Worm (Caenorhabditis elegans) whole organism, late embryonic: ENCODE measurements around the gene cwn-2.

Experiments
- C38D4.7 ChIP-seq: fragments of 200-800 bp; sonication (Bioruptor generic); optimal IDR thresholded peaks from 2 replicates; lab custom pipeline; 2018; ENCODE audit warnings: mild to moderate bottlenecking, missing genetic modification characterization, moderate library complexity, missing compliant biosample characterization
- K02D7.2 ChIP-seq: sonication (generic microtip); optimal IDR thresholded peaks from 2 replicates; lab custom pipeline; 2017; ENCODE audit warnings: mild to moderate bottlenecking, missing genetic modification characterization, missing compliant biosample characterization
- K09A11.1 ChIP-seq: sonication (generic microtip); optimal IDR thresholded peaks from 2 replicates; lab custom pipeline; 2017; ENCODE audit warnings: antibody characterized with exemption, mild to moderate bottlenecking, missing genetic modification characterization, missing compliant biosample characterization; ENCODE audit not compliant: insufficient read depth
- Y22D7AL.16 ChIP-seq: sonication (generic microtip); optimal IDR thresholded peaks from 2 replicates; lab custom pipeline; 2016; ENCODE audit warnings: missing genetic modification characterization, missing compliant biosample characterization
- ahr-1 ChIP-seq: sonication (generic microtip); optimal IDR thresholded peaks from 2 replicates; lab custom pipeline; 2016; ENCODE audit warnings: missing genetic modification characterization, missing compliant biosample characterization
- ama-1 ChIP-seq: fragments of 150-350 bp; optimal IDR thresholded peaks from 2 replicates; lab custom pipeline; 2014
- ceh-22 ChIP-seq: sonication (generic microtip); optimal IDR thresholded peaks from 2 replicates; lab custom pipeline; 2017; ENCODE audit warnings: missing biosample characterization, missing genetic modification characterization
- ceh-24 ChIP-seq: sonication (generic microtip); optimal IDR thresholded peaks from 2 replicates; lab custom pipeline; 2016; ENCODE audit warnings: mild to moderate bottlenecking, missing genetic modification characterization, missing compliant biosample characterization
- ceh-9 ChIP-seq: sonication (generic microtip); optimal IDR thresholded peaks from 2 replicates; lab custom pipeline; 2016; ENCODE audit warnings: mild to moderate bottlenecking, missing genetic modification characterization, inconsistent platforms, missing compliant biosample characterization
- che-1 ChIP-seq: sonication (generic microtip); optimal IDR thresholded peaks from 2 replicates; lab custom pipeline; 2016; ENCODE audit warnings: mild to moderate bottlenecking, missing genetic modification characterization, missing compliant biosample characterization
- dmd-4 ChIP-seq: sonication (generic microtip); optimal IDR thresholded peaks from 2 replicates; lab custom pipeline; 2016; ENCODE audit warnings: borderline replicate concordance, missing genetic modification characterization, missing compliant biosample characterization
- dve-1 ChIP-seq: sonication (generic microtip); optimal IDR thresholded peaks from 2 replicates; lab custom pipeline; 2017; ENCODE audit warnings: antibody characterized with exemption, mild to moderate bottlenecking, missing genetic modification characterization, missing compliant biosample characterization
- elt-2 ChIP-seq: sonication (generic microtip); optimal IDR thresholded peaks from 2 replicates; lab custom pipeline; 2016; ENCODE audit warnings: missing genetic modification reagents, missing genetic modification characterization, missing compliant biosample characterization
- elt-4 ChIP-seq: sonication (generic microtip); optimal IDR thresholded peaks from 2 replicates; lab custom pipeline; 2016; ENCODE audit warnings: missing genetic modification characterization, missing compliant biosample characterization
- ets-4 ChIP-seq: sonication (generic microtip); optimal IDR thresholded peaks from 2 replicates; lab custom pipeline; 2016; ENCODE audit warnings: missing genetic modification characterization, missing compliant biosample characterization
- eyg-1 ChIP-seq: sonication (generic microtip); optimal IDR thresholded peaks from 2 replicates; lab custom pipeline; 2016; ENCODE audit warnings: missing genotype, missing genetic modification characterization, missing compliant biosample characterization
- fkh-10 ChIP-seq: fragments of 150-350 bp; optimal IDR thresholded peaks from 2 replicates; lab custom pipeline; 2014; ENCODE audit warnings: missing biosample characterization, missing genetic modification reagents, missing genetic modification characterization
- fkh-6 ChIP-seq: sonication (generic microtip); optimal IDR thresholded peaks from 2 replicates; lab custom pipeline; 2016; ENCODE audit warnings: missing genetic modification characterization, missing compliant biosample characterization
- hlh-13 ChIP-seq: fragments of 200-800 bp; sonication (Bioruptor generic); optimal IDR thresholded peaks from 2 replicates; lab custom pipeline; 2018; ENCODE audit warnings: mild to moderate bottlenecking, missing genetic modification characterization, missing compliant biosample characterization
- hlh-8 ChIP-seq: sonication (generic microtip); optimal IDR thresholded peaks from 2 replicates; lab custom pipeline; 2016; ENCODE audit warnings: missing genotype, missing genetic modification characterization, missing compliant biosample characterization
- lim-6 ChIP-seq: sonication (generic microtip); optimal IDR thresholded peaks from 2 replicates; lab custom pipeline; 2016; ENCODE audit warnings: missing genetic modification characterization, missing compliant biosample characterization
- mec-3 ChIP-seq: sonication (generic microtip); optimal IDR thresholded peaks from 2 replicates; lab custom pipeline; 2016; ENCODE audit warnings: borderline replicate concordance, missing genetic modification characterization, missing compliant biosample characterization
- nhr-232 ChIP-seq: sonication (generic microtip); optimal IDR thresholded peaks from 2 replicates; lab custom pipeline; 2016; ENCODE audit warnings: missing genetic modification characterization, missing compliant biosample characterization
- npax-4 ChIP-seq: sonication (generic microtip); optimal IDR thresholded peaks from 2 replicates; lab custom pipeline; 2016; ENCODE audit warnings: missing genetic modification characterization, missing compliant biosample characterization
- pat-9 ChIP-seq: fragments of 200-800 bp; sonication (Bioruptor generic); optimal IDR thresholded peaks from 2 replicates; lab custom pipeline; 2018; ENCODE audit warnings: mild to moderate bottlenecking, missing genetic modification characterization, moderate library complexity, missing compliant biosample characterization
- pha-2 ChIP-seq: sonication (generic microtip); optimal IDR thresholded peaks from 2 replicates; lab custom pipeline; 2017; ENCODE audit warnings: mild to moderate bottlenecking, missing genetic modification characterization, missing compliant biosample characterization
- pha-4 ChIP-seq: fragments of 150-350 bp; optimal IDR thresholded peaks from 2 replicates; lab custom pipeline; 2018; ENCODE audit warnings: missing biosample characterization, missing genetic modification reagents, missing genetic modification characterization
- pqm-1 ChIP-seq: sonication (generic microtip); optimal IDR thresholded peaks from 2 replicates; lab custom pipeline; 2016; ENCODE audit warnings: missing genetic modification characterization, missing compliant biosample characterization
- pros-1 ChIP-seq: fragments of 150-350 bp; optimal IDR thresholded peaks from 2 replicates; lab custom pipeline; 2014; ENCODE audit warnings: missing biosample characterization, missing genetic modification reagents, missing genetic modification characterization
- ref-2 ChIP-seq: sonication (generic microtip); optimal IDR thresholded peaks from 2 replicates; lab custom pipeline; 2016; ENCODE audit warnings: missing genetic modification characterization, missing compliant biosample characterization
- rnt-1 ChIP-seq: sonication (generic microtip); optimal IDR thresholded peaks from 2 replicates; lab custom pipeline; 2016; ENCODE audit warnings: missing genetic modification characterization, missing compliant biosample characterization
- sox-2 ChIP-seq: fragments of 200-800 bp; sonication (Bioruptor generic); IDR thresholded peaks from 2 replicates; pipeline ENCODE4 v1.3.6; 2022; ENCODE audit warnings: missing genetic modification reagents, missing genetic modification characterization, missing compliant biosample characterization
- sox-4 ChIP-seq: sonication (generic microtip); optimal IDR thresholded peaks from 2 replicates; lab custom pipeline; 2017; ENCODE audit warnings: mild to moderate bottlenecking, missing genetic modification characterization, inconsistent platforms, missing compliant biosample characterization
- tbx-2 ChIP-seq: sonication (generic microtip); optimal IDR thresholded peaks from 2 replicates; lab custom pipeline; 2016; ENCODE audit warnings: missing genetic modification characterization, missing compliant biosample characterization
- tbx-7 ChIP-seq: sonication (generic microtip); optimal IDR thresholded peaks from 2 replicates; lab custom pipeline; 2016; ENCODE audit warnings: missing genotype, missing genetic modification characterization, missing compliant biosample characterization
- unc-3 ChIP-seq, 2 experiments: fragments of 200-800 bp in 1 of 2; sonication (Bioruptor generic) in 1 of 2; sonication (generic microtip) in 1 of 2; conservative IDR thresholded peaks in 1 of 2; optimal IDR thresholded peaks in 1 of 2; 2 replicates each; pipeline versions ENCODE4 v1.3.6 to Lab custom; 2016 to 2022; ENCODE audit warnings: missing compliant biosample characterization in 2 of 2, missing genetic modification characterization in 2 of 2, missing genetic modification reagents in 1 of 2
- unc-42 ChIP-seq: sonication (generic microtip); optimal IDR thresholded peaks from 2 replicates; lab custom pipeline; 2016; ENCODE audit warnings: missing genotype, missing genetic modification characterization, missing compliant biosample characterization
- unc-86 ChIP-seq: sonication (generic microtip); optimal IDR thresholded peaks from 2 replicates; lab custom pipeline; 2016; ENCODE audit warnings: missing genetic modification characterization, missing compliant biosample characterization

Gene cwn-2

DNA sequence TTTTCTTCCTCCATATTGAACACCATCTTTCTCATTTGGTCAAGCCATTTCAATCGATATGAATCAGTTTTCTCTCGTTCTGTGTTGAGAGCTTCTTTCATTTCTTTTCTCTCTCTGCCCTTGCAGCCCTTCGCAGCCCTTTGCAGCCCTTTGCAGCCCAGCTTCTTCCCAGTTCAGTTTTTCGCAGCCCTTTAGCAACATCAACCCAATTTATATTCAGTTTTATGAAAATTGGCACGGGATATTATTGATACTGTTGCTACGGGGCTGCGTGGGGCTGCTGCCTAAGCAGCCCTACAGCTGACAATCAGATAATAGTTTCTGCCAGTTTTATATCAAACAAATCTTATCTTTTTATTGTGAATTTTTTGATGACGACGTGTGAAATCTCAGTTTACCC is 30.6 kb upstream of the cwn-2 start, which contains the start of gene F44D12.10:
Gene F44D12.10, minus strand, starts transcription at position 101 of the 400 bp plus-strand sequence.
- TF ChIP-seq elt-4 (tag; lab: Kevin White, UChicago): no peak
- no peak for TF ChIP-seq pha-2 (tag; lab: Kevin White, UChicago)
- no peak for TF ChIP-seq che-1
- TF ChIP-seq mec-3 (tag; lab: Kevin White, UChicago): no peak
- no peak for TF ChIP-seq ceh-24 (tag; lab: Kevin White, UChicago)
- TF ChIP-seq unc-42: no peak
- no peak for TF ChIP-seq unc-3 (GFP tag; conservative IDR thresholded peaks at IDR 0.05; lab: Robert Waterston, UW)
- TF ChIP-seq unc-3 (tag; optimal IDR thresholded peaks at IDR 0.05; lab: Kevin White, UChicago): no peak
- no peak for TF ChIP-seq dve-1
- no peak for TF ChIP-seq sox-4 (tag; lab: Kevin White, UChicago)
- no peak for TF ChIP-seq rnt-1
- no peak for TF ChIP-seq ama-1
- TF ChIP-seq ceh-22 (tag; lab: Kevin White, UChicago): no peak
- TF ChIP-seq hlh-13 (GFP tag; lab: Kevin White, UChicago): no peak
- TF ChIP-seq tbx-2: no peak

DNA sequence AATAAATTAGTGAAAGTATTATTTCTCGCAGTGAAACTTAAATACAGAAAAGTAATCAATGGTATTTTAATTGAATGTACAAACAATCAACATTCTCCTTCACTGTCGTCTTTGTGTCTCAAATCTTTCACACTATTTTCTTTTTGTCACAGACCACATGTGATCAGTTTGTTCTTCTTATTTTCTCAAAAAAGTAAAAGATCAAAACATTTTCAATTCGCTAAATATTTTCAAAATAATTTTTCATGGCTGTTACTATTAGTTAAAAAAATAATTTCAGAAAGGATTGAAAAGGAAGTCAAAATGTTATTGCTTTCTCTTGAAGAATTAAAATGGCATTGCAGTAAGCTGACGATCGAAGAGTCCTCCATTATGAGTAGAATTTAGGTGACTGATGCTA is 26.8 kb upstream of the cwn-2 start, which contains the start of gene dhs-31:
Gene dhs-31, minus strand, starts transcription at position 101 of the 400 bp plus-strand sequence.
- no peak for TF ChIP-seq pat-9 (tag; lab: Kevin White, UChicago)
- no peak for TF ChIP-seq ceh-24 (tag; lab: Kevin White, UChicago)
- no peak for TF ChIP-seq elt-2 (tag; lab: Kevin White, UChicago)
- no peak for TF ChIP-seq pqm-1
- TF ChIP-seq Y22D7AL.16: no peak
- no peak for TF ChIP-seq fkh-10
- no peak for TF ChIP-seq eyg-1
- no peak for TF ChIP-seq dmd-4
- no peak for TF ChIP-seq tbx-7
- TF ChIP-seq npax-4 (tag; lab: Kevin White, UChicago): no peak
- no peak for TF ChIP-seq K02D7.2 (tag; lab: Kevin White, UChicago)
- TF ChIP-seq lim-6 (tag; lab: Kevin White, UChicago): no peak
- TF ChIP-seq ceh-9 (tag; lab: Kevin White, UChicago): no peak
- TF ChIP-seq tbx-2: no peak
- no peak for TF ChIP-seq ama-1
- TF ChIP-seq ahr-1 (tag; lab: Kevin White, UChicago): no peak
- TF ChIP-seq fkh-6 (tag; lab: Kevin White, UChicago): no peak
- TF ChIP-seq, all 69 proteins: peak for 0

DNA sequence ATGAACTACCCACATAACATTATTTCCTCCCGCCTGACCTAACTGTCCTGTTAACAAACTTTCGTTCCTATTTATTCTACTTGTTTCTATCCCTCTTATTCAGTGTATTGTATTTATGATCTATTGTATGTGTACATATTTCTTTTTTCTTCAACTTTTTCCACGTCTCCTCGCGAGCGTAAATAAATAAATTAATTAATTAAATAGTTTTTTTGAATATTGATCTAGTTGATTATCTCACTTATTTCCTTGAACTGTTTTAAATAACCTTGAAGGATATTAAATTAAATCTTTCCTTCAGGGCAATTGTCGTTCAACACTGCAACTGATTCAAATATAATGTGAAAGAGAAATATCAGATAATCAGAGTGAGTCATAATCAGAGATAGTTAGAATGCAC is 24.7 kb upstream of the cwn-2 start, which contains the start of gene frk-1:
Gene frk-1, plus strand, starts transcription at position 301 of the 400 bp plus-strand sequence.
- TF ChIP-seq pros-1: no peak
- no peak for TF ChIP-seq pha-4 (tag; lab: Kevin White, UChicago)
- TF ChIP-seq ceh-9 (tag; lab: Kevin White, UChicago): no peak
- TF ChIP-seq C38D4.7 (GFP tag; lab: Kevin White, UChicago): no peak
- no peak for TF ChIP-seq unc-86 (tag; lab: Kevin White, UChicago)
- TF ChIP-seq lim-6 (tag; lab: Kevin White, UChicago): no peak
- no peak for TF ChIP-seq hlh-8 (tag; lab: Kevin White, UChicago)
- TF ChIP-seq ets-4 (tag; lab: Kevin White, UChicago): no peak
- no peak for TF ChIP-seq K09A11.1 (tag; lab: Kevin White, UChicago)
- TF ChIP-seq hlh-13 (GFP tag; lab: Kevin White, UChicago): no peak
- no peak for TF ChIP-seq ref-2 (tag; lab: Kevin White, UChicago)
- no peak for TF ChIP-seq elt-2 (tag; lab: Kevin White, UChicago)
- no peak for TF ChIP-seq rnt-1
- TF ChIP-seq sox-2 (GFP tag; lab: Robert Waterston, UW): no peak
- no peak for TF ChIP-seq nhr-232 (tag; lab: Kevin White, UChicago)
